Worm (Caenorhabditis elegans) whole organism, L4 larva: ENCODE measurements around the gene M106.8.

ENCODE experiments used
- F10B5.3 ChIP-seq: sonication (generic microtip); optimal IDR thresholded peaks from 2 replicates; lab custom pipeline; 2016; ENCODE audit warnings: mild to moderate bottlenecking, missing genetic modification characterization, missing compliant biosample characterization
- F26F4.8 ChIP-seq: fragments of 200-800 bp; sonication (Bioruptor generic); conservative IDR thresholded peaks from 2 replicates; pipeline ENCODE4 v1.3.6; 2022; ENCODE audit warnings: missing genetic modification characterization, missing compliant biosample characterization
- F37D6.2 ChIP-seq: sonication (generic microtip); optimal IDR thresholded peaks from 2 replicates; lab custom pipeline; 2016; ENCODE audit warnings: mild to moderate bottlenecking, missing genetic modification characterization, missing compliant biosample characterization
- T20F7.1 ChIP-seq: fragments of 200-800 bp; sonication (Bioruptor generic); optimal IDR thresholded peaks from 2 replicates; lab custom pipeline; 2018; ENCODE audit warnings: mild to moderate bottlenecking, missing genetic modification characterization, missing compliant biosample characterization
- T26A8.4 ChIP-seq: fragments of 200-800 bp; sonication (Bioruptor generic); IDR thresholded peaks from 2 replicates; pipeline ENCODE4 v1.3.6; 2022; ENCODE audit warnings: missing genetic modification characterization, missing compliant biosample characterization
- Y48G9A.11 ChIP-seq: fragments of 200-800 bp; sonication (Bioruptor generic); IDR thresholded peaks from 2 replicates; pipeline ENCODE4 v1.3.6; 2022; ENCODE audit warnings: missing genetic modification reagents, missing genetic modification characterization, missing compliant biosample characterization
- Y75B8A.6 ChIP-seq: fragments of 200-800 bp; sonication (Bioruptor generic); IDR thresholded peaks from 2 replicates; pipeline ENCODE4 v1.3.6; 2022; ENCODE audit warnings: missing genetic modification reagents, missing genetic modification characterization, missing compliant biosample characterization
- ZK337.2 ChIP-seq: fragments of 200-800 bp; sonication (Bioruptor generic); IDR thresholded peaks from 2 replicates; pipeline ENCODE4 v1.3.6; 2022; ENCODE audit warnings: missing genetic modification reagents, missing genetic modification characterization, missing compliant biosample characterization
- aha-1 ChIP-seq: fragments of 150-350 bp; peaks from one replicate; lab custom pipeline; 2014; ENCODE audit warnings: missing biosample characterization, missing genetic modification characterization
- arid-1 ChIP-seq: fragments of 200-800 bp; sonication (Bioruptor generic); conservative IDR thresholded peaks from 2 replicates; pipeline ENCODE4 v1.3.6; 2022; ENCODE audit warnings: missing genetic modification reagents, missing genetic modification characterization, missing compliant biosample characterization
- cey-2 ChIP-seq: sonication (generic microtip); optimal IDR thresholded peaks from 3 replicates; lab custom pipeline; 2017; ENCODE audit warnings: missing genetic modification characterization, mild to moderate bottlenecking, missing compliant biosample characterization, antibody characterized with exemption, borderline replicate concordance; ENCODE audit not compliant: insufficient read depth
- dmd-6 ChIP-seq: fragments of 200-800 bp; sonication (Bioruptor generic); IDR thresholded peaks from 2 replicates; pipeline ENCODE4 v1.3.6; 2022; ENCODE audit warnings: missing genetic modification reagents, missing genetic modification characterization, missing compliant biosample characterization
- dmd-9 ChIP-seq: fragments of 200-800 bp; sonication (Bioruptor generic); IDR thresholded peaks from 2 replicates; pipeline ENCODE4 v1.3.6; 2022; ENCODE audit warnings: missing genetic modification reagents, missing genetic modification characterization, missing compliant biosample characterization
- egl-27 ChIP-seq: sonication (generic microtip); optimal IDR thresholded peaks from 3 replicates; lab custom pipeline; 2017; ENCODE audit warnings: missing biosample characterization, missing genetic modification reagents, missing genetic modification characterization
- hlh-11 ChIP-seq: fragments of 200-800 bp; sonication (Bioruptor generic); optimal IDR thresholded peaks from 2 replicates; lab custom pipeline; 2018; ENCODE audit warnings: mild to moderate bottlenecking, missing genetic modification characterization, missing compliant biosample characterization
- hlh-30 ChIP-seq: sonication (generic microtip); optimal IDR thresholded peaks from 2 replicates; lab custom pipeline; 2017; ENCODE audit warnings: antibody characterized with exemption, mild to moderate bottlenecking, missing genetic modification characterization, missing compliant biosample characterization; ENCODE audit not compliant: insufficient read depth
- hmg-1.1 ChIP-seq: fragments of 200-800 bp; sonication (Bioruptor generic); IDR thresholded peaks from 2 replicates; pipeline ENCODE4 v1.3.6; 2022; ENCODE audit warnings: missing genetic modification reagents, missing genetic modification characterization, missing compliant biosample characterization
- lin-1 ChIP-seq: fragments of 200-800 bp; sonication (Bioruptor generic); IDR thresholded peaks from 2 replicates; pipeline ENCODE4 v1.3.6; 2022; ENCODE audit warnings: missing genetic modification reagents, missing genetic modification characterization, missing compliant biosample characterization
- lin-13 ChIP-seq: fragments of 150-350 bp; optimal IDR thresholded peaks from 2 replicates; lab custom pipeline; 2014; ENCODE audit warnings: missing biosample characterization, missing genetic modification reagents, missing genetic modification characterization
- lin-38 ChIP-seq: fragments of 200-800 bp; sonication (Bioruptor generic); IDR thresholded peaks from 2 replicates; pipeline ENCODE4 v1.3.6; 2022; ENCODE audit warnings: missing genetic modification reagents, missing genetic modification characterization, missing compliant biosample characterization
- lir-3 ChIP-seq: sonication (generic microtip); optimal IDR thresholded peaks from 2 replicates; lab custom pipeline; 2016; ENCODE audit warnings: mild to moderate bottlenecking, missing genetic modification characterization, missing compliant biosample characterization
- madf-9 ChIP-seq: fragments of 200-800 bp; sonication (Bioruptor generic); conservative IDR thresholded peaks from 2 replicates; pipeline ENCODE4 v1.3.6; 2022; ENCODE audit warnings: missing genetic modification reagents, missing genetic modification characterization, missing compliant biosample characterization
- mep-1 ChIP-seq: fragments of 150-350 bp; sonication (generic microtip); optimal IDR thresholded peaks from 3 replicates; lab custom pipeline; 2014; ENCODE audit warnings: missing biosample characterization, missing genetic modification characterization
- mxl-3 ChIP-seq: fragments of 200-800 bp; sonication (Bioruptor generic); optimal IDR thresholded peaks from 2 replicates; lab custom pipeline; 2018; ENCODE audit warnings: mild to moderate bottlenecking, missing genetic modification characterization, missing compliant biosample characterization
- nhr-111 ChIP-seq: fragments of 200-800 bp; sonication (Bioruptor generic); optimal IDR thresholded peaks from 2 replicates; lab custom pipeline; 2018; ENCODE audit warnings: mild to moderate bottlenecking, missing genetic modification characterization, missing compliant biosample characterization
- nhr-28 ChIP-seq: fragments of 150-350 bp; optimal IDR thresholded peaks from 2 replicates; lab custom pipeline; 2014; ENCODE audit warnings: missing biosample characterization, missing genetic modification characterization
- nhr-41 ChIP-seq: fragments of 200-800 bp; sonication (Bioruptor generic); IDR thresholded peaks from 2 replicates; pipeline ENCODE4 v1.3.6; 2022; ENCODE audit warnings: missing genetic modification reagents, missing genetic modification characterization, missing compliant biosample characterization
- nhr-76 ChIP-seq: fragments of 150-350 bp; optimal IDR thresholded peaks from 2 replicates; lab custom pipeline; 2014; ENCODE audit warnings: missing biosample characterization, missing genetic modification characterization
- nhr-77 ChIP-seq: fragments of 150-350 bp; optimal IDR thresholded peaks from 2 replicates; lab custom pipeline; 2014; ENCODE audit warnings: missing biosample characterization, missing genetic modification characterization
- pha-4 ChIP-seq, 2 experiments: fragments of 150-350 bp in 1 of 2; fragments of 200-800 bp in 1 of 2; sonication (Bioruptor generic) in 1 of 2; IDR thresholded peaks in 1 of 2; optimal IDR thresholded peaks in 1 of 2; 2 replicates each; pipeline versions ENCODE4 v1.3.6 to Lab custom; 2014 to 2022; ENCODE audit warnings: missing genetic modification characterization in 2 of 2, missing genetic modification reagents in 2 of 2, missing biosample characterization in 1 of 2, missing compliant biosample characterization in 1 of 2
- pqm-1 ChIP-seq: sonication (generic microtip); optimal IDR thresholded peaks from 2 replicates; lab custom pipeline; 2017; ENCODE audit warnings: missing biosample characterization, missing genetic modification characterization
- rbr-2 ChIP-seq: sonication (generic microtip); optimal IDR thresholded peaks from 2 replicates; lab custom pipeline; 2016; ENCODE audit warnings: missing genotype, missing genetic modification characterization, missing compliant biosample characterization
- skn-1 ChIP-seq: fragments of 150-350 bp; optimal IDR thresholded peaks from 2 replicates; lab custom pipeline; 2014; ENCODE audit warnings: missing biosample characterization, missing genetic modification characterization
- unc-130 ChIP-seq: sonication (generic microtip); optimal IDR thresholded peaks from 2 replicates; lab custom pipeline; 2016; ENCODE audit warnings: missing genetic modification reagents, missing genetic modification characterization, missing compliant biosample characterization
- unc-62 ChIP-seq, 3 experiments: fragments of 150-350 bp in 1 of 3; sonication (generic microtip); optimal IDR thresholded peaks in 2 of 3; peaks in 1 of 3; 1 replicate in 1 of 3; 2 replicates in 2 of 3; lab custom pipeline; 2014 to 2017; ENCODE audit warnings: missing biosample characterization in 3 of 3, missing genetic modification characterization in 3 of 3, missing genetic modification reagents in 3 of 3, missing genotype in 1 of 3
- vab-7 ChIP-seq: fragments of 200-800 bp; sonication (Bioruptor generic); IDR thresholded peaks from 2 replicates; pipeline ENCODE4 v1.3.6; 2022; ENCODE audit warnings: missing genetic modification reagents, missing genetic modification characterization, missing compliant biosample characterization
- zfp-3 ChIP-seq: fragments of 200-800 bp; sonication (Bioruptor generic); conservative IDR thresholded peaks from 2 replicates; pipeline ENCODE4 v1.3.6; 2022; ENCODE audit warnings: missing genetic modification reagents, missing genetic modification characterization, missing compliant biosample characterization
- ztf-11 ChIP-seq: fragments of 150-350 bp; optimal IDR thresholded peaks from 2 replicates; lab custom pipeline; 2014; ENCODE audit warnings: missing biosample characterization, missing genetic modification characterization

Gene M106.8

ce11 chrII:10885868-10886514 lies 42.6 kb upstream of the M106.8 start, which contains the start of gene F44F4.3:
F44F4.3 (minus strand) TSS chrII:10885918.
- TF ChIP-seq lin-13 (GFP tag; lab: Kevin White, UChicago) (no peak), aha-1 (tag; lab: Kevin White, UChicago) (peak; percentile 52), hlh-30 (tag; lab: Kevin White, UChicago) (peak; percentile 14), T26A8.4 (GFP tag; lab: Robert Waterston, UW) (no peak), nhr-28 (tag; lab: Kevin White, UChicago) (peak; percentile 3), Y48G9A.11 (no peak)

ce11 chrII:10885250-10885649 lies 41.8 kb upstream of the M106.8 start:
- TF ChIP-seq aha-1 (tag; lab: Kevin White, UChicago) (peak; percentile 91), rbr-2 (tag; lab: Kevin White, UChicago) (no peak)

- TF ChIP-seq unc-130 (GFP tag; lab: Kevin White, UChicago) (peak; percentile 33), pqm-1 (tag; lab: Kevin White, UChicago) (no peak)
Observed at ce11 chrII:10884396-10884795, 41.0 kb upstream of the M106.8 start, which contains the start of gene egg-3. egg-3 (minus strand) TSS chrII:10884441.

ce11 chrII:10880625-10881024 lies 37.2 kb upstream of the M106.8 start, which contains the start of gene lurp-1:
lurp-1 (plus strand) TSS chrII:10880925.
- no peak for TF ChIP-seq zfp-3 (GFP tag; lab: Robert Waterston, UW)
- TF ChIP-seq unc-62 (GFP tag; optimal IDR thresholded peaks at IDR 0.05 in 1 of 2; lab: Kevin White, UChicago), result peak in 1 of 2 experiments; percentile 41
- no peak for TF ChIP-seq unc-62 (tag; optimal IDR thresholded peaks at IDR 0.05; lab: Kevin White, UChicago)
- TF ChIP-seq ztf-11 (tag; lab: Kevin White, UChicago), result no peak
- TF ChIP-seq ZK337.2 (GFP tag; lab: Robert Waterston, UW), result no peak
- no peak for TF ChIP-seq hlh-11
- peak; percentile 13 for TF ChIP-seq pqm-1 (tag; lab: Kevin White, UChicago)
- no peak for TF ChIP-seq F26F4.8
- no peak for TF ChIP-seq dmd-6 (GFP tag; lab: Robert Waterston, UW)
- no peak for TF ChIP-seq nhr-77 (tag; lab: Kevin White, UChicago)

- TF ChIP-seq lin-38 (GFP tag; lab: Robert Waterston, UW), result 0 out of 2 replicates have a peak, but pooled peaks have one; percentile 10
- TF ChIP-seq lin-1 (GFP tag; lab: Robert Waterston, UW), result no peak
Observed at ce11 chrII:10873631-10874030, 30.2 kb upstream of the M106.8 start, which contains the start of gene orc-2. orc-2 (plus strand) TSS chrII:10873931.

ce11 chrII:10872541-10872940 lies 29.1 kb upstream of the M106.8 start, which contains the start of the genes cyn-4 and copz-1:
cyn-4 (minus strand) TSS chrII:10872611.
copz-1 (plus strand) TSS chrII:10872879.
- TF ChIP-seq cey-2 (no peak), madf-9 (GFP tag; lab: Robert Waterston, UW) (no peak), nhr-111 (GFP tag; lab: Kevin White, UChicago) (no peak), aha-1 (tag; lab: Kevin White, UChicago) (peak; percentile 81), vab-7 (GFP tag; lab: Robert Waterston, UW) (no peak), F10B5.3 (tag; lab: Kevin White, UChicago) (no peak), hmg-1.1 (0 out of 2 replicates have a peak, but pooled peaks have one; percentile 36), dmd-9 (no peak), Y75B8A.6 (GFP tag; lab: Robert Waterston, UW) (no peak), Y48G9A.11 (no peak), lir-3 (no peak), ztf-11 (tag; lab: Kevin White, UChicago) (no peak), skn-1 (no peak), egl-27 (tag; lab: Kevin White, UChicago) (no peak), lin-13 (GFP tag; lab: Kevin White, UChicago) (peak; percentile 38), arid-1 (GFP tag; lab: Robert Waterston, UW) (peak; percentile 40; the same call in 1 of the 2 replicates), F37D6.2 (tag; lab: Kevin White, UChicago) (peak; percentile 23), pha-4 (GFP tag; IDR thresholded peaks at IDR 0.05; lab: Robert Waterston, UW) (no peak), pha-4 (tag; optimal IDR thresholded peaks at IDR 0.05; lab: Kevin White, UChicago) (no peak), nhr-76 (tag; lab: Kevin White, UChicago) (no peak), nhr-41 (no peak), mep-1 (tag; lab: Kevin White, UChicago) (peak; percentile 57), mxl-3 (GFP tag; lab: Kevin White, UChicago) (no peak), T20F7.1 (GFP tag; lab: Kevin White, UChicago) (peak; percentile 35)
